Fruit fly (Drosophila melanogaster): ENCODE measurements around the gene CG14969.
A peak's percentile ranks its signal among the peaks of the same experiment; 100 is the strongest.

The CG14969 gene

dm6 chr3L:3288414-3288813 is 46.4 kb downstream of the CG14969 start (continued):
- TF ChIP-seq H15 (GFP tag; IDR thresholded peaks at IDR 0.05) (peak; percentile 42; the same call in 1 of the 3 replicates), CG30403 (GFP tag; optimal IDR thresholded peaks at IDR 0.05) (no peak), CG14667 (GFP tag; IDR thresholded peaks at IDR 0.05) (peak; percentile 47), fd96Cb (tag; optimal IDR thresholded peaks at IDR 0.05) (peak; percentile 3), CG14965 (GFP tag; optimal IDR thresholded peaks at IDR 0.05; ENCODE audit: borderline replicate concordance) (no peak), CrebB (tag; optimal IDR thresholded peaks at IDR 0.05) (no peak), Ptx1 (GFP tag; IDR thresholded peaks at IDR 0.05) (peak; percentile 60), Usf (GFP tag; optimal IDR thresholded peaks at IDR 0.05) (no peak), CG32772 (GFP tag; IDR thresholded peaks at IDR 0.05) (peak; percentile 40; the same call in 1 of the 2 replicates), Dip2 (GFP tag; IDR thresholded peaks at IDR 0.05) (peak; percentile 94), CG15514 (GFP tag; optimal IDR thresholded peaks at IDR 0.05) (no peak), CG32532 (GFP tag; IDR thresholded peaks at IDR 0.05) (peak; percentile 86), Xbp1 (GFP tag; optimal IDR thresholded peaks at IDR 0.05) (peak; percentile 31), CG6175 (GFP tag; IDR thresholded peaks at IDR 0.05) (no peak), CG10543 (GFP tag; optimal IDR thresholded peaks at IDR 0.05) (no peak), CG10321 (GFP tag; IDR thresholded peaks at IDR 0.05) (no peak), chm (GFP tag; IDR thresholded peaks at IDR 0.05) (no peak), zfh2 (GFP tag; optimal IDR thresholded peaks at IDR 0.05) (no peak), ase (GFP tag; IDR thresholded peaks at IDR 0.05) (peak; percentile 57; the same call in 1 of the 3 replicates), CG9932 (GFP tag; IDR thresholded peaks at IDR 0.05) (peak; percentile 59), Hr51 (GFP tag; optimal IDR thresholded peaks at IDR 0.05) (no peak), gem (tag; optimal IDR thresholded peaks at IDR 0.05) (no peak), HHEX (GFP tag; optimal IDR thresholded peaks at IDR 0.05) (peak; percentile 4), CG2875 (GFP tag; optimal IDR thresholded peaks at IDR 0.05) (no peak), CG6654 (GFP tag; optimal IDR thresholded peaks at IDR 0.05) (no peak), Dref (GFP tag; IDR thresholded peaks at IDR 0.05) (no peak), CG2712 (tag; optimal IDR thresholded peaks at IDR 0.05) (peak; percentile 49), ato (GFP tag; IDR thresholded peaks at IDR 0.05; ENCODE audit: partially characterized antibody) (no peak), stwl (tag; optimal IDR thresholded peaks at IDR 0.05) (peak; percentile 74), Sry-δ (GFP tag; optimal IDR thresholded peaks at IDR 0.05) (no peak), dysf (GFP tag; IDR thresholded peaks at IDR 0.05) (peak; percentile 56; the same call in 2 of the 3 replicates), slp2 (GFP tag; optimal IDR thresholded peaks at IDR 0.05) (no peak), Dbx (GFP tag; IDR thresholded peaks at IDR 0.05) (peak; percentile 50; the same call in 1 of the 3 replicates), dati (GFP tag; IDR thresholded peaks at IDR 0.05) (0 out of 2 replicates have a peak, but pooled peaks have one; percentile 12), nau (GFP tag; optimal IDR thresholded peaks at IDR 0.05) (no peak), Nf-YB (GFP tag; optimal IDR thresholded peaks at IDR 0.05) (no peak), Dfd (GFP tag; optimal IDR thresholded peaks at IDR 0.05) (no peak), CG6254 (GFP tag; optimal IDR thresholded peaks at IDR 0.05) (no peak), Ada2b (GFP tag; IDR thresholded peaks at IDR 0.05) (no peak; the same call in 1 of the 2 replicates), CG12769 (tag; optimal IDR thresholded peaks at IDR 0.05) (no peak), CG10431 (GFP tag; optimal IDR thresholded peaks at IDR 0.05) (no peak), cas (GFP tag; IDR thresholded peaks at IDR 0.05) (no peak), otp (GFP tag; IDR thresholded peaks at IDR 0.05) (peak; percentile 12; the same call in 1 of the 3 replicates), Opbp (GFP tag; IDR thresholded peaks at IDR 0.05; ENCODE audit: partially characterized antibody) (peak; percentile 18; the same call in 1 of the 3 replicates), danr (GFP tag; IDR thresholded peaks at IDR 0.05) (no peak), nerfin-2 (GFP tag; IDR thresholded peaks at IDR 0.05; ENCODE audit: partially characterized antibody) (no peak), CG31441 (GFP tag; IDR thresholded peaks at IDR 0.05) (0 out of 2 replicates have a peak, but pooled peaks have one; percentile 9), ind (GFP tag; optimal IDR thresholded peaks at IDR 0.05) (peak; percentile 29), CG5245 (GFP tag; optimal IDR thresholded peaks at IDR 0.05) (peak; percentile 52), MTF-1 (GFP tag; optimal IDR thresholded peaks at IDR 0.05; ENCODE audit: borderline replicate concordance) (peak; percentile 32)
